Fruit fly (Drosophila melanogaster) whole organism, prepupa: Measurements from ENCODE around the gene CG33339.

Experiments used
- Blimp-1 ChIP-seq: fragments of 200-800 bp; sonication (Bioruptor generic); optimal IDR thresholded peaks from 3 replicates; lab custom pipeline; 2017; ENCODE audit warnings: missing biosample characterization, missing genetic modification characterization, mild to moderate bottlenecking, moderate library complexity, missing genetic modification reagents
- CG31627 ChIP-seq: fragments of 200-800 bp; sonication (Bioruptor generic); optimal IDR thresholded peaks from 3 replicates; lab custom pipeline; 2016; ENCODE audit warnings: missing biosample characterization, missing genetic modification characterization
- CG6276 ChIP-seq: fragments of 200-800 bp; sonication (Bioruptor generic); optimal IDR thresholded peaks from 2 replicates; lab custom pipeline; 2017; ENCODE audit warnings: missing biosample characterization, mild to moderate bottlenecking, missing genetic modification characterization
- Eip78C ChIP-seq: fragments of 200-800 bp; sonication (Bioruptor generic); peaks from one replicate; lab custom pipeline; 2016; ENCODE audit warnings: missing biosample characterization, missing genetic modification characterization
- Hr4 ChIP-seq: fragments of 200-800 bp; sonication (Bioruptor generic); optimal IDR thresholded peaks from 3 replicates; lab custom pipeline; 2016; ENCODE audit warnings: missing biosample characterization, missing genetic modification characterization
- Sox14 ChIP-seq: fragments of 200-800 bp; sonication (Bioruptor generic); optimal IDR thresholded peaks from 3 replicates; lab custom pipeline; 2016; ENCODE audit warnings: missing biosample characterization, missing genetic modification characterization
- lz ChIP-seq: fragments of 200-800 bp; sonication (Bioruptor generic); optimal IDR thresholded peaks from 3 replicates; lab custom pipeline; 2016; ENCODE audit warnings: missing biosample characterization, missing genetic modification characterization

DNA sequence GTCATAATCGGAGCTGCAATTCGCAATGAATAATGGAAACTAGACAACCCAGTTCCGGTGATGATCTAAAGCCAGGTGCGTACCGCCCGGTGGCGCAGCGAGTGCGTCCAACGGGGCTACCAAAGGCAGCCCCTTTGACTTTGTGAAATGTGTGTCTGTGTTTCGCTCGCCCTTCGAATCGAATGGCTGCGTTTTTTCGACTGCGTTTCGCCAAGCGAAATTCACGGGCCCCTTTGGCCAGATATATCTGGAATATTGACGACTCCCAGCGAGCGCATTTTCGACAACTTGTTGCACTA, 42.6 kb upstream of the CG33339 start:
- TF ChIP-seq Hr4 (GFP tag; lab: Kevin White, UChicago) (no peak), lz (GFP tag; lab: Kevin White, UChicago) (no peak), CG31627 (GFP tag; lab: Kevin White, UChicago) (no peak), Sox14 (GFP tag; lab: Kevin White, UChicago) (no peak), CG6276 (GFP tag; lab: Kevin White, UChicago) (no peak), Blimp-1 (GFP tag; lab: Kevin White, UChicago) (no peak), Eip78C (GFP tag; lab: Kevin White, UChicago) (no peak)
